Fruit fly (Drosophila melanogaster) whole organism, wandering third instar larva: ENCODE results near the gene Sh.

Experiments
- Abd-B ChIP-seq: fragments of >200 bp; optimal IDR thresholded peaks from 2 replicates; lab custom pipeline; 2017; ENCODE audit warnings: missing biosample characterization, missing genetic modification characterization
- CG32264 ChIP-seq: fragments of 200-800 bp; sonication (Bioruptor generic); optimal IDR thresholded peaks from 2 replicates; lab custom pipeline; 2016; ENCODE audit warnings: missing biosample characterization, missing genetic modification characterization
- CG9705 ChIP-seq: fragments of 200-800 bp; sonication (Bioruptor generic); optimal IDR thresholded peaks from 2 replicates; lab custom pipeline; 2018; ENCODE audit warnings: missing biosample characterization, mild to moderate bottlenecking, missing genetic modification characterization
- CrebA ChIP-seq: fragments of 200-800 bp; sonication (Bioruptor generic); optimal IDR thresholded peaks from 2 replicates; lab custom pipeline; 2016; ENCODE audit warnings: missing biosample characterization, mild to moderate bottlenecking, missing genetic modification characterization, borderline replicate concordance
- Dfd ChIP-seq: fragments of >200 bp; optimal IDR thresholded peaks from 2 replicates; lab custom pipeline; 2017; ENCODE audit warnings: missing biosample characterization, missing genetic modification characterization
- GATAd ChIP-seq: sonication (Bioruptor generic); optimal IDR thresholded peaks from 2 replicates; lab custom pipeline; 2016; ENCODE audit warnings: missing biosample characterization, missing genetic modification characterization
- HLH106 ChIP-seq: fragments of 200-800 bp; optimal IDR thresholded peaks from 3 replicates; lab custom pipeline; 2019; ENCODE audit warnings: missing biosample characterization, mild to moderate bottlenecking, missing genetic modification characterization, moderate library complexity
- Hnf4 ChIP-seq: fragments of 200-800 bp; sonication (Bioruptor generic); optimal IDR thresholded peaks from 2 replicates; lab custom pipeline; 2016; ENCODE audit warnings: missing biosample characterization, mild to moderate bottlenecking, missing genetic modification characterization
- Hr78 ChIP-seq: fragments of >200 bp; optimal IDR thresholded peaks from 2 replicates; lab custom pipeline; 2017; ENCODE audit warnings: missing biosample characterization, missing genetic modification characterization
- Hr83 ChIP-seq: fragments of 200-300 bp; sonication (Bioruptor generic); optimal IDR thresholded peaks from 2 replicates; lab custom pipeline; 2016; ENCODE audit warnings: missing biosample characterization, mild to moderate bottlenecking, missing genetic modification characterization, moderate library complexity; ENCODE audit not compliant: poor library complexity, severe bottlenecking
- Jra ChIP-seq: sonication (Bioruptor generic); optimal IDR thresholded peaks from 2 replicates; lab custom pipeline; 2016; ENCODE audit warnings: missing biosample characterization, missing genetic modification characterization
- Mio ChIP-seq: sonication (Bioruptor generic); optimal IDR thresholded peaks from 2 replicates; lab custom pipeline; 2016; ENCODE audit warnings: missing biosample characterization, missing genetic modification characterization
- Myc ChIP-seq: fragments of >200 bp; optimal IDR thresholded peaks from 2 replicates; lab custom pipeline; 2017
- N ChIP-seq: fragments of >200 bp; optimal IDR thresholded peaks from 2 replicates; lab custom pipeline; 2018; ENCODE audit warnings: missing biosample characterization, missing external identifiers, missing genetic modification characterization
- OdsH ChIP-seq: fragments of 200-800 bp; sonication (Bioruptor generic); optimal IDR thresholded peaks from 2 replicates; lab custom pipeline; 2016; ENCODE audit warnings: missing biosample characterization, mild to moderate bottlenecking, missing genetic modification characterization
- Rel ChIP-seq, 2 experiments: fragments of 200-800 bp; sonication (Bioruptor generic) in 1 of 2; optimal IDR thresholded peaks; 2 replicates in 1 of 2; 3 replicates in 1 of 2; lab custom pipeline; 2016 to 2019; ENCODE audit warnings: mild to moderate bottlenecking in 2 of 2, missing biosample characterization in 2 of 2, missing genetic modification characterization in 2 of 2, moderate library complexity in 1 of 2
- Sp1 ChIP-seq: fragments of 200-800 bp; sonication (Bioruptor generic); optimal IDR thresholded peaks from 3 replicates; lab custom pipeline; 2019; ENCODE audit warnings: missing biosample characterization, mild to moderate bottlenecking, missing genetic modification characterization, moderate library complexity
- Vsx2 ChIP-seq: fragments of 200-300, 225-300 bp; sonication (Bioruptor generic); optimal IDR thresholded peaks from 2 replicates; lab custom pipeline; 2018; ENCODE audit warnings: missing biosample characterization, missing genetic modification characterization; ENCODE audit not compliant: partially characterized antibody
- br ChIP-seq: fragments of 200-800 bp; sonication (Bioruptor generic); optimal IDR thresholded peaks from 2 replicates; lab custom pipeline; 2016; ENCODE audit warnings: missing biosample characterization, missing genetic modification characterization
- brk ChIP-seq: fragments of 200-800 bp; sonication (Bioruptor generic); optimal IDR thresholded peaks from 2 replicates; lab custom pipeline; 2016; ENCODE audit warnings: missing biosample characterization, mild to moderate bottlenecking, missing genetic modification characterization
- dl ChIP-seq, 2 experiments: fragments of 175-275, 200-275 bp in 1 of 2; fragments of 200-275 bp in 1 of 2; sonication (Bioruptor generic); optimal IDR thresholded peaks; lab custom pipeline; 2018; ENCODE audit warnings: mild to moderate bottlenecking in 2 of 2, missing biosample characterization in 2 of 2, missing genetic modification characterization in 2 of 2, moderate library complexity in 2 of 2; ENCODE audit not compliant: partially characterized antibody in 2 of 2, insufficient read depth in 1 of 2
- dmrt93B ChIP-seq: fragments of 200-800 bp; sonication (Bioruptor generic); optimal IDR thresholded peaks from 2 replicates; lab custom pipeline; 2018; ENCODE audit warnings: missing biosample characterization, mild to moderate bottlenecking, missing genetic modification characterization
- dsf ChIP-seq: sonication (Bioruptor generic); optimal IDR thresholded peaks from 2 replicates; lab custom pipeline; 2016; ENCODE audit warnings: missing biosample characterization, missing genetic modification characterization, borderline replicate concordance
- ey ChIP-seq: fragments of 200-800 bp; sonication (Bioruptor generic); optimal IDR thresholded peaks from 2 replicates; lab custom pipeline; 2016; ENCODE audit warnings: missing biosample characterization, missing genetic modification characterization
- foxo ChIP-seq, 2 experiments: fragments of 200-800 bp; sonication (Bioruptor generic); optimal IDR thresholded peaks; 2 replicates in 1 of 2; 3 replicates in 1 of 2; lab custom pipeline; 2016 to 2017; ENCODE audit warnings: missing biosample characterization in 2 of 2, missing genetic modification characterization in 2 of 2
- fru ChIP-seq: fragments of 200-800 bp; sonication (Bioruptor generic); optimal IDR thresholded peaks from 3 replicates; lab custom pipeline; 2016; ENCODE audit warnings: missing biosample characterization, mild to moderate bottlenecking, missing genetic modification characterization
- h ChIP-seq: fragments of 200-800 bp; sonication (Bioruptor generic); optimal IDR thresholded peaks from 3 replicates; lab custom pipeline; 2016; ENCODE audit warnings: missing biosample characterization, mild to moderate bottlenecking, missing genetic modification characterization
- jim ChIP-seq: fragments of 175-275, 200-325 bp; sonication (Bioruptor generic); optimal IDR thresholded peaks from 2 replicates; lab custom pipeline; 2016; ENCODE audit warnings: missing biosample characterization, mild to moderate bottlenecking, missing genetic modification characterization
- lola ChIP-seq: fragments of >200 bp; optimal IDR thresholded peaks from 2 replicates; lab custom pipeline; 2017; ENCODE audit warnings: missing biosample characterization, missing genetic modification characterization
- pan ChIP-seq: fragments of >200 bp; optimal IDR thresholded peaks from 2 replicates; lab custom pipeline; 2017
- psq ChIP-seq: fragments of 200-800 bp; sonication (Bioruptor generic); optimal IDR thresholded peaks from 3 replicates; lab custom pipeline; 2017; ENCODE audit warnings: missing biosample characterization, mild to moderate bottlenecking, missing genetic modification characterization, moderate library complexity
- rgr ChIP-seq: fragments of 200-800 bp; sonication (Bioruptor generic); optimal IDR thresholded peaks from 3 replicates; lab custom pipeline; 2016; ENCODE audit warnings: missing biosample characterization, mild to moderate bottlenecking, missing genetic modification characterization
- sage ChIP-seq: fragments of 200-800 bp; sonication (Bioruptor generic); optimal IDR thresholded peaks from 2 replicates; lab custom pipeline; 2016; ENCODE audit warnings: missing biosample characterization, mild to moderate bottlenecking, missing genetic modification characterization
- sv ChIP-seq: fragments of 200-800 bp; sonication (Bioruptor generic); optimal IDR thresholded peaks from 3 replicates; lab custom pipeline; 2016; ENCODE audit warnings: missing biosample characterization, missing genetic modification characterization
- tai ChIP-seq: sonication (Bioruptor generic); optimal IDR thresholded peaks from 2 replicates; lab custom pipeline; 2016; ENCODE audit warnings: missing biosample characterization, missing genetic modification characterization
- usp ChIP-seq: fragments of >200 bp; optimal IDR thresholded peaks from 2 replicates; lab custom pipeline; 2017; ENCODE audit warnings: missing biosample characterization, missing genetic modification characterization
- woc ChIP-seq: sonication (Bioruptor generic); optimal IDR thresholded peaks from 2 replicates; lab custom pipeline; 2016; ENCODE audit warnings: missing biosample characterization, mild to moderate bottlenecking, missing genetic modification characterization

Sh gene

DNA sequence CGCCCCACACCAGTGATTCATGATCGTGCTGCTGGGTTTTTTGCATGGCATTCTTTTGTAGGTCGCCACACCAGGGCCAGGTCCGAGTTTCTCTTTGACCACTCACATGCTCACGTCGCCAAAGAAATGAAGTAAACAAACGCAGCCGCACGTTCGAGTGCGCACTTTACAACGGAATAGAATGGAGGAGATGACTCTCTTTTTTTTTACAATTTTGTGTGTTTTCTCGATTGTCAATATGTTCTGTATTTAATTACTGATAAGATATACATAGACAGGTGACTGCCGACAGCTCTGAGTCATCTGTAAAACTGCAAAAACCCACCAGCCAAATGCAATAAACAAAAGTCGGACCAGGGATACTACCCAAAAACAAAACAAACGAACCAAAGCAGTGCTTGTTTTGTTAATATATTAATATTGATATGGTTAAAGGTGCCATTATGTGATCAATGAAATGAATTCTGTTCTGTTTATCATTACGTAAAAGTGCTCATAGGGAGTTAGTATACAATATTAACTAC lies 37.2 kb upstream of the Sh start:
- TF ChIP-seq Rel (GFP tag; optimal IDR thresholded peaks at IDR 0.05; lab: Kevin White, UChicago) (no peak), Rel (tag; optimal IDR thresholded peaks at IDR 0.05; lab: Kevin White, UChicago) (peak; percentile 65), foxo (GFP tag; optimal IDR thresholded peaks at IDR 0.05; lab: Kevin White, UChicago) (no peak)

DNA sequence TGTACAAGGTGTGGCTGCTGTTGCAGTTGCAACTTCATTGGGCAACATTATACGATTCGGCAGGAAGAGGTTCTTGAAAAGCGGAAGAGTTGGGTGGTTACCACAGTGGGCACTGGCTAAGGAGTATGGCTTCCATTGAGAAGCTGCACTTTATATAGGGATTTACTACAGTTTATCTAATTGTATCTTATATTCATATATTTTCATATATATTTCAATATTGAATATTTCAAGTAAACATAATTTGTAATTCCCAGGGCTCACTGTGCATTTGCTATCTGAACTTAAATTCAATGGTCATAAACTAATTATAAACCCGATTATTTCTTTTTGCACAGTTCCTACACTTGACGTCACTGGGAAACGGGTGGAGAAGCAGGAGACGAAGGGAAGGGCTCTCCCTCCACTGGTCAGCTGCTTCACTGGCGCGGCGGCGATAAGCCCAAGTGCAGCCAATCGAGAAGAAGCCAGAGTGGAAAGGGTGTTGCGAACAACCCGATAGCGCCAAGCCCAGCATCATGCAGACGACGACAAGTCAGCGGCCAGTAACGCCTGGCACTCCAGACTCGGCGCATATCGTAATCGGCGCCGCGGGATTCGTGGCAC lies 31.8 kb upstream of the Sh start:
- peak; percentile 45 for TF ChIP-seq HLH106 (tag; lab: Kevin White, UChicago)
- TF ChIP-seq foxo (GFP tag; optimal IDR thresholded peaks at IDR 0.05; lab: Kevin White, UChicago): peak in 1 of 2 experiments; percentile 78
- TF ChIP-seq Dfd (GFP tag; lab: Kevin White, UChicago): no peak
- peak; percentile 68 for TF ChIP-seq h (GFP tag; lab: Kevin White, UChicago)
- peak; percentile 28 for TF ChIP-seq dmrt93B (GFP tag; lab: Kevin White, UChicago)
- TF ChIP-seq jim: no peak
- peak; percentile 43 for TF ChIP-seq Hnf4 (GFP tag; lab: Kevin White, UChicago)
- peak; percentile 63 for TF ChIP-seq psq
- TF ChIP-seq CG32264 (GFP tag; lab: Kevin White, UChicago): no peak
- peak; percentile 65 for TF ChIP-seq OdsH (GFP tag; lab: Kevin White, UChicago)
- TF ChIP-seq fru: peak; percentile 50
- no peak for TF ChIP-seq tai (GFP tag; lab: Kevin White, UChicago)
- TF ChIP-seq Rel (GFP tag; optimal IDR thresholded peaks at IDR 0.05; lab: Kevin White, UChicago): no peak
- TF ChIP-seq Rel (tag; optimal IDR thresholded peaks at IDR 0.05; lab: Kevin White, UChicago): no peak
- no peak for TF ChIP-seq N (GFP tag; lab: Kevin White, UChicago)
- no peak for TF ChIP-seq Jra (GFP tag; lab: Kevin White, UChicago)
- no peak for TF ChIP-seq Myc (lab: Kevin White, UChicago)
- TF ChIP-seq dl (GFP tag; optimal IDR thresholded peaks at IDR 0.05; lab: Kevin White, UChicago; ENCODE audit: insufficient read depth in 1 of 2, partially characterized antibody in 2 of 2): no peak
- no peak for TF ChIP-seq dsf (GFP tag; lab: Kevin White, UChicago)
- TF ChIP-seq pan (lab: Kevin White, UChicago): no peak
- TF ChIP-seq Hr78 (GFP tag; lab: Kevin White, UChicago): no peak
- TF ChIP-seq woc (GFP tag; lab: Kevin White, UChicago): no peak
- no peak for TF ChIP-seq CG9705 (GFP tag; lab: Kevin White, UChicago)
- peak; percentile 41 for TF ChIP-seq ey (GFP tag; lab: Kevin White, UChicago)
- TF ChIP-seq br (GFP tag; lab: Kevin White, UChicago): peak; percentile 14
- TF ChIP-seq GATAd: no peak
- TF ChIP-seq Sp1 (GFP tag; lab: Kevin White, UChicago): peak; percentile 59
- TF ChIP-seq Abd-B (GFP tag; lab: Kevin White, UChicago): no peak
- TF ChIP-seq Mio (GFP tag; lab: Kevin White, UChicago): no peak
- TF ChIP-seq sage: no peak
- TF ChIP-seq rgr (GFP tag; lab: Kevin White, UChicago): peak; percentile 69

DNA sequence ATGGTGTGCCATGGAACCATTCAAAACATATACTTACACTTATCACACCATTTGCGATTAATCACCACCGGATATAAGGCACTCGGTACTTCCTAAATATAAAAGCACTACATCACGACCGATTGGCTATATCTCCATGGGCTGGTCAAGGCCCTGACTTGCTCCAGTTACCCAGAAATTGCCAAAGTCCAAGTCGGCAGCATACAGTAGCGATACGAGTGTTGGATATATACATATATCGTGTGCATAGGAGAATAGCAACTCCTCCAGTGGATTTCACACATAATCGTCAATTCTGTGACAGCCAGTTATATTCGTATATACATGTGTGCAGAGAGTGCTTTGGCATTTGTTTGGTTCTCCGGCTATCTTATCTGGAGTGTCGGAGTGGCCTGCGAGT lies 31.1 kb upstream of the Sh start:
- TF ChIP-seq Hnf4 (GFP tag; lab: Kevin White, UChicago) (no peak), CrebA (GFP tag; lab: Kevin White, UChicago) (no peak), usp (GFP tag; lab: Kevin White, UChicago) (no peak), ey (GFP tag; lab: Kevin White, UChicago) (no peak), Mio (GFP tag; lab: Kevin White, UChicago) (no peak), CG9705 (GFP tag; lab: Kevin White, UChicago) (no peak), dsf (GFP tag; lab: Kevin White, UChicago) (no peak), sv (GFP tag; lab: Kevin White, UChicago) (no peak)

DNA sequence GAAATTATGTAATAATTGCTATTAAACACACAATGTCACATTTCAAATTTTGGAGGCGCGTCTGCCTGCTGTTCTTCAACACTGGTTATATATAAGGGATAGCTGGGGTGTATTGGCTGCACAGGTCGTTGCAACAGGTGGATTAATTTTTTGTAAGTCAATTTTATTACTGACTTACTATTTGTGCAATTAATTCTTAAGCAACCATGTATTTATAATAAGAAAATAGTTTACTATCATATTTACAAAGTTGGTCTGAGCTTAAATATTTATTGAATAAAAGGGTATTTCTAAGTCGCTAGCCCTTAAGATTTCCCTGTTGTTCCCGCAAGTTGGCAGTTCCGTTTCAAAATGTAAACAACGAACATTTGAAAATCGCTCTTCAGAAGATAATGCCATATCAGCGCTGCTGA lies 29.8 kb upstream of the Sh start, which contains the start of gene RhoGAP16F:
Gene RhoGAP16F, plus strand, starts transcription at position 336 of the 413 bp plus-strand sequence.
- peak; percentile 86 for TF ChIP-seq Hnf4 (GFP tag; lab: Kevin White, UChicago)
- peak; percentile 87 for TF ChIP-seq rgr (GFP tag; lab: Kevin White, UChicago)
- no peak for TF ChIP-seq Vsx2 (GFP tag; lab: Kevin White, UChicago)
- peak; percentile 74 for TF ChIP-seq psq
- TF ChIP-seq N (GFP tag; lab: Kevin White, UChicago): no peak
- TF ChIP-seq Myc (lab: Kevin White, UChicago): no peak
- TF ChIP-seq dmrt93B (GFP tag; lab: Kevin White, UChicago): peak; percentile 72
- TF ChIP-seq CrebA (GFP tag; lab: Kevin White, UChicago): no peak
- peak; percentile 34 for TF ChIP-seq GATAd
- peak; percentile 80 for TF ChIP-seq Sp1 (GFP tag; lab: Kevin White, UChicago)
- no peak for TF ChIP-seq tai (GFP tag; lab: Kevin White, UChicago)
- no peak for TF ChIP-seq brk (GFP tag; lab: Kevin White, UChicago)
- peak; percentile 89 for TF ChIP-seq h (GFP tag; lab: Kevin White, UChicago)
- TF ChIP-seq pan (lab: Kevin White, UChicago): peak; percentile 77
- peak; percentile 7 for TF ChIP-seq Hr83
- TF ChIP-seq lola (GFP tag; lab: Kevin White, UChicago): no peak
- peak; percentile 86 for TF ChIP-seq fru
- peak; percentile 84 for TF ChIP-seq HLH106 (tag; lab: Kevin White, UChicago)
- TF ChIP-seq CG9705 (GFP tag; lab: Kevin White, UChicago): peak; percentile 68
- no peak for TF ChIP-seq Mio (GFP tag; lab: Kevin White, UChicago)
- no peak for TF ChIP-seq Dfd (GFP tag; lab: Kevin White, UChicago)
- peak; percentile 89 for TF ChIP-seq woc (GFP tag; lab: Kevin White, UChicago)
- peak; percentile 20 for TF ChIP-seq CG32264 (GFP tag; lab: Kevin White, UChicago)
- peak; percentile 75 for TF ChIP-seq ey (GFP tag; lab: Kevin White, UChicago)
- TF ChIP-seq OdsH (GFP tag; lab: Kevin White, UChicago): peak; percentile 80
- no peak for TF ChIP-seq dsf (GFP tag; lab: Kevin White, UChicago)
- TF ChIP-seq Abd-B (GFP tag; lab: Kevin White, UChicago): no peak
- no peak for TF ChIP-seq dl (GFP tag; optimal IDR thresholded peaks at IDR 0.05; lab: Kevin White, UChicago; ENCODE audit: insufficient read depth in 1 of 2, partially characterized antibody in 2 of 2)
- TF ChIP-seq sv (GFP tag; lab: Kevin White, UChicago): peak; percentile 85
